Fruit fly (Drosophila melanogaster): Measurements from ENCODE around the gene CG4069.

The CG4069 gene

dm6 chr3L:12532220-12532619, 4.9 kb downstream of the CG4069 start:
- TF ChIP-seq CG8478 (optimal IDR thresholded peaks at IDR 0.05): no peak
- TF ChIP-seq CTCF (optimal IDR thresholded peaks at IDR 0.05): no peak

- TF ChIP-seq CTCF (optimal IDR thresholded peaks at IDR 0.05) (no peak), CG8478 (optimal IDR thresholded peaks at IDR 0.05) (no peak)
Measured at dm6 chr3L:12530044-12530443, 7.1 kb downstream of the CG4069 start, which contains the start of gene nst. nst (minus strand) TSS chr3L:12530171.

- TF ChIP-seq CG8478 (optimal IDR thresholded peaks at IDR 0.05): no peak
- TF ChIP-seq CTCF (optimal IDR thresholded peaks at IDR 0.05): no peak
Measured at dm6 chr3L:12529431-12530007, 7.6 kb downstream of the CG4069 start.

dm6 chr3L:12526433-12527113, 10.5 kb downstream of the CG4069 start, which contains the start of gene eIF2beta:
eIF2beta (minus strand) TSS chr3L:12526731.
- TF ChIP-seq CG8478 (optimal IDR thresholded peaks at IDR 0.05) (no peak), CTCF (optimal IDR thresholded peaks at IDR 0.05) (peak; percentile 77 to 91)

- TF ChIP-seq CG8478 (optimal IDR thresholded peaks at IDR 0.05) (no peak), CTCF (optimal IDR thresholded peaks at IDR 0.05) (no peak)
Measured at dm6 chr3L:12523941-12524340, 13.2 kb downstream of the CG4069 start, which contains the start of the genes ver and Gcn5. ver (plus strand) TSS chr3L:12523987. Gcn5 (minus strand) TSS chr3L:12524014.

dm6 chr3L:12519315-12519714, 17.8 kb downstream of the CG4069 start:
- TF ChIP-seq CTCF (optimal IDR thresholded peaks at IDR 0.05): no peak
- no peak for TF ChIP-seq CG8478 (optimal IDR thresholded peaks at IDR 0.05)

- TF ChIP-seq CTCF (optimal IDR thresholded peaks at IDR 0.05) (no peak), CG8478 (optimal IDR thresholded peaks at IDR 0.05) (no peak)
Measured at dm6 chr3L:12517443-12518209, 19.5 kb downstream of the CG4069 start.

- no peak for TF ChIP-seq CG8478 (optimal IDR thresholded peaks at IDR 0.05)
- no peak for TF ChIP-seq CTCF (optimal IDR thresholded peaks at IDR 0.05)
Measured at dm6 chr3L:12515691-12516455, 21.2 kb downstream of the CG4069 start.

dm6 chr3L:12514762-12515215, 22.3 kb downstream of the CG4069 start, which contains the start of the genes sti and tral:
sti (minus strand) TSS chr3L:12514815.
tral (plus strand) TSS chr3L:12515059.
- no peak for TF ChIP-seq CG8478 (optimal IDR thresholded peaks at IDR 0.05)
- TF ChIP-seq CTCF (optimal IDR thresholded peaks at IDR 0.05): no peak

- TF ChIP-seq CTCF (optimal IDR thresholded peaks at IDR 0.05) (no peak), CG8478 (optimal IDR thresholded peaks at IDR 0.05) (no peak)
Measured at dm6 chr3L:12507571-12507970, 29.5 kb downstream of the CG4069 start, which contains the start of gene CG10654. CG10654 (minus strand) TSS chr3L:12507840.

- no peak for TF ChIP-seq CTCF (optimal IDR thresholded peaks at IDR 0.05)
- no peak for TF ChIP-seq CG8478 (optimal IDR thresholded peaks at IDR 0.05)
Measured at dm6 chr3L:12506963-12507552, 30.1 kb downstream of the CG4069 start.

- TF ChIP-seq CTCF (optimal IDR thresholded peaks at IDR 0.05) (no peak), CG8478 (optimal IDR thresholded peaks at IDR 0.05) (no peak)
Measured at dm6 chr3L:12505990-12506389, 31.1 kb downstream of the CG4069 start.

- TF ChIP-seq CTCF (optimal IDR thresholded peaks at IDR 0.05) (no peak), CG8478 (optimal IDR thresholded peaks at IDR 0.05) (no peak)
Measured at dm6 chr3L:12503865-12504650, 33.1 kb downstream of the CG4069 start, which contains the start of the genes CG10646 and vih. CG10646 (minus strand) TSS chr3L:12503894. vih (plus strand) TSS chr3L:12504292.

Measured in S2 (cell line).